Fruit fly (Drosophila melanogaster): ENCODE results near the gene CG9636.

Gene CG9636

DNA sequence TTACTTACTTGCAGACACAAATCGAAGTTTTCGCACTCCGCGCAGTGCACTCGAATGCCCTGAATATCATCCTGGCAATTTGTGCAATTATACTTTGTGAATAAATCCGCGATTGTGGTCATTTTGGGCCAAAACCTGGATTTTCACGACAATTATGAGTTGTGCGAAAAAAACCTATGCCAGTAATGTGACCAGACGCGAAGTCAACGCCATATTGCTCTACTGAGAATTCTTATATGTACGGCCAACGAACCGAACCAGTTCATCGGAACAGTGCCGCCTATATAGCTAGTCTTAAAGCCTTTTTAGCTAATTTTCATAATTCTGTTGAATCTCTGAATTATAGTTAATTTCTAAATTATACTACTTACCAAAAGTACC lies 3.3 kb downstream of the CG9636 start, which contains the start of gene Ada2b (continued):
- TF ChIP-seq Awh (GFP tag; IDR thresholded peaks at IDR 0.05): no peak
- TF ChIP-seq Ssrp (tag; optimal IDR thresholded peaks at IDR 0.05): no peak
- TF ChIP-seq cg (GFP tag; optimal IDR thresholded peaks at IDR 0.05): peak; percentile 86
- TF ChIP-seq CG15696 (tag; optimal IDR thresholded peaks at IDR 0.05): no peak
- no peak for TF ChIP-seq CG12155 (GFP tag; optimal IDR thresholded peaks at IDR 0.05)
- TF ChIP-seq Vsx1 (GFP tag; optimal IDR thresholded peaks at IDR 0.05): no peak
- peak; percentile 68 for TF ChIP-seq gfzf (GFP tag; optimal IDR thresholded peaks at IDR 0.05)
- TF ChIP-seq cato (GFP tag; optimal IDR thresholded peaks at IDR 0.05; ENCODE audit: borderline replicate concordance): no peak
- no peak for TF ChIP-seq Gsc (GFP tag; IDR thresholded peaks at IDR 0.05)
- peak; percentile 35; the same call in 1 of the 2 replicates for TF ChIP-seq CG13287 (GFP tag; IDR thresholded peaks at IDR 0.05; ENCODE audit: partially characterized antibody)
- TF ChIP-seq CG7786 (GFP tag; optimal IDR thresholded peaks at IDR 0.05): no peak
- no peak for TF ChIP-seq Dek (tag; optimal IDR thresholded peaks at IDR 0.05)
- no peak for TF ChIP-seq tap (tag; optimal IDR thresholded peaks at IDR 0.05)
- TF ChIP-seq Elba2 (GFP tag; optimal IDR thresholded peaks at IDR 0.05): no peak
- TF ChIP-seq Trl (optimal IDR thresholded peaks at IDR 0.05): no peak
- TF ChIP-seq Trl (GFP tag; optimal IDR thresholded peaks at IDR 0.05): no peak
- TF ChIP-seq Dref (GFP tag; IDR thresholded peaks at IDR 0.05): no peak
- no peak for TF ChIP-seq CG3847 (GFP tag; IDR thresholded peaks at IDR 0.05)
- 0 out of 2 replicates have a peak, but pooled peaks have one; percentile 6 for TF ChIP-seq Atf6 (GFP tag; IDR thresholded peaks at IDR 0.05)
- TF ChIP-seq CG6854 (GFP tag; optimal IDR thresholded peaks at IDR 0.05): no peak
- no peak for TF ChIP-seq ewg (GFP tag; optimal IDR thresholded peaks at IDR 0.05)
- TF ChIP-seq Dbx (GFP tag; IDR thresholded peaks at IDR 0.05): no peak
- no peak for TF ChIP-seq CkIIα-i1 (GFP tag; IDR thresholded peaks at IDR 0.05)
- no peak for TF ChIP-seq Mad (GFP tag; optimal IDR thresholded peaks at IDR 0.05)
- TF ChIP-seq CG4404 (GFP tag; IDR thresholded peaks at IDR 0.05): no peak
- no peak for TF ChIP-seq klu (GFP tag; IDR thresholded peaks at IDR 0.05)
- TF ChIP-seq pros (GFP tag; optimal IDR thresholded peaks at IDR 0.05): no peak
- no peak for TF ChIP-seq CG8944 (GFP tag; optimal IDR thresholded peaks at IDR 0.05)
- TF ChIP-seq NFAT (GFP tag; IDR thresholded peaks at IDR 0.05): no peak
- TF ChIP-seq odd (GFP tag; optimal IDR thresholded peaks at IDR 0.05): no peak
- TF ChIP-seq eyg (GFP tag; optimal IDR thresholded peaks at IDR 0.05): no peak
- no peak for TF ChIP-seq sug (tag; optimal IDR thresholded peaks at IDR 0.05)
- TF ChIP-seq jumu (GFP tag; optimal IDR thresholded peaks at IDR 0.05): no peak
- no peak for TF ChIP-seq hbn (GFP tag; IDR thresholded peaks at IDR 0.05; ENCODE audit: partially characterized antibody)
- no peak for TF ChIP-seq Hmx (GFP tag; optimal IDR thresholded peaks at IDR 0.05)
- no peak for TF ChIP-seq dan (GFP tag; IDR thresholded peaks at IDR 0.05)
- no peak for TF ChIP-seq psq (GFP tag; optimal IDR thresholded peaks at IDR 0.05)
- no peak for TF ChIP-seq CG10543 (GFP tag; optimal IDR thresholded peaks at IDR 0.05)
- TF ChIP-seq gem (tag; optimal IDR thresholded peaks at IDR 0.05): no peak
- peak; percentile 86 for TF ChIP-seq CG9797 (GFP tag; optimal IDR thresholded peaks at IDR 0.05)
- TF ChIP-seq Fer3 (tag; optimal IDR thresholded peaks at IDR 0.05): no peak
- TF ChIP-seq CG2120 (GFP tag; optimal IDR thresholded peaks at IDR 0.05): no peak
- no peak for TF ChIP-seq CG12219 (GFP tag; optimal IDR thresholded peaks at IDR 0.05)
- no peak; the same call in 1 of the 2 replicates for TF ChIP-seq onecut (GFP tag; IDR thresholded peaks at IDR 0.05)
- no peak for TF ChIP-seq E2f2 (GFP tag; IDR thresholded peaks at IDR 0.05)
- no peak for TF ChIP-seq zen2 (GFP tag; IDR thresholded peaks at IDR 0.05; ENCODE audit: partially characterized antibody)
- no peak for TF ChIP-seq NfI (GFP tag; optimal IDR thresholded peaks at IDR 0.05)
- TF ChIP-seq MESR4 (GFP tag; optimal IDR thresholded peaks at IDR 0.05): peak; percentile 97
- TF ChIP-seq CG18262 (tag; optimal IDR thresholded peaks at IDR 0.05): no peak
- no peak for TF ChIP-seq Mes4 (GFP tag; optimal IDR thresholded peaks at IDR 0.05)
- TF ChIP-seq Hsf (GFP tag; optimal IDR thresholded peaks at IDR 0.05): no peak
- no peak for TF ChIP-seq CG1792 (GFP tag; optimal IDR thresholded peaks at IDR 0.05)
- TF ChIP-seq sd (tag; optimal IDR thresholded peaks at IDR 0.05): no peak

Measured in whole organism, embryonic.